Worm (Caenorhabditis elegans) whole organism, L1 larva: ENCODE data around the gene F49E8.6.

Experiments
- ces-1 ChIP-seq: fragments of 150-350 bp; optimal IDR thresholded peaks from 2 replicates; lab custom pipeline; 2014; ENCODE audit warnings: missing biosample characterization, missing genetic modification reagents, missing genetic modification characterization
- efl-1 ChIP-seq, 4 experiments: fragments of 150-350 bp; optimal IDR thresholded peaks in 3 of 4; peaks in 1 of 4; 1 replicate in 1 of 4; 2 replicates in 3 of 4; lab custom pipeline; 2014; ENCODE audit warnings: missing biosample characterization in 2 of 4, missing genetic modification characterization in 2 of 4, missing genetic modification reagents in 2 of 4
- fkh-10 ChIP-seq: sonication (generic microtip); optimal IDR thresholded peaks from 2 replicates; lab custom pipeline; 2017; ENCODE audit warnings: missing biosample characterization, missing genetic modification reagents, missing genetic modification characterization
- jun-1 ChIP-seq: fragments of 150-350 bp; optimal IDR thresholded peaks from 2 replicates; lab custom pipeline; 2014; ENCODE audit warnings: missing biosample characterization, missing genetic modification reagents, missing genetic modification characterization
- rnt-1 ChIP-seq: sonication (generic microtip); optimal IDR thresholded peaks from 2 replicates; lab custom pipeline; 2016; ENCODE audit warnings: mild to moderate bottlenecking, missing genetic modification characterization, moderate library complexity, missing compliant biosample characterization
- snpc-4 ChIP-seq: fragments of 150-350 bp; optimal IDR thresholded peaks from 2 replicates; lab custom pipeline; 2014; ENCODE audit warnings: missing biosample characterization, missing genetic modification characterization

DNA sequence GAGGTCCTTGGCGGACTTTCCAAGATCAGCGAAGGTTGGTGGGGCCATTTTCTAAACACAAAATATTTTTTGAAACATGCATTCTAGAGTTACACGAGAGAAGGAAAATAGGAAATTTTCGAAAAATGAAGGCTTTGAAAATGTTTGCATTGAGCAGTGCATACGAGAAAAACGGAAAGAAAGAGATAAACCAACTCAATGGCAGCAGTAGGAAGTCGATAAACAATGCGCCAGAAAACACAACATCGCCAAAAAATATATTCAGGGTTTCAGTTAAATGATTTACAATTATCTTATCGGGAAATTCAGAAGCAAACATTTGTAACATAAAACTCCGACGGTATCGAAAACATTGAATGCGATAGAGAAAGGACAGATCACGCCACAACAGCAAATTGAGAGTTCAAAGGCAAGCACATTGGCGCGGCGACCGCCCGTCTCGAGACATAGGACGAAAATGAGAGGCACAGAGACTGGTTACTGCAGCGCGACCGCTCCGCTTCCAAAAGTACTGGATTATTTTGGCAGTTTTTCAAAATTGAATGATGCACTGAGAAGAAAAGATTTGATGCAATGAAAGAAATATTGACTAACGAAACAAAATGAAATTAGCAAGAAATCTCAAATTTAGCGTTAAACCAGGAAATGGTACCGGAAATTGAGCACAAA is 46.5 kb downstream of the F49E8.6 start, which contains the start of the genes vdac-1 and R05G6.5:
- TF ChIP-seq ces-1 (no peak), fkh-10 (GFP tag; lab: Kevin White, UChicago) (peak; percentile 28), snpc-4 (tag; lab: Kevin White, UChicago) (peak; percentile 11), efl-1 (optimal IDR thresholded peaks at IDR 0.05; lab: Kevin White, UChicago) (peak; percentile 59 to 93), efl-1 (GFP tag; optimal IDR thresholded peaks at IDR 0.05 in 1 of 2; lab: Kevin White, UChicago) (peak; percentile 90 to 99), jun-1 (tag; lab: Kevin White, UChicago) (peak; percentile 58), rnt-1 (tag; lab: Kevin White, UChicago) (peak; percentile 79)
